Fruit fly (Drosophila melanogaster) whole organism, prepupa: ENCODE results near the gene CG33267.
A peak's percentile ranks its signal among the peaks of the same experiment; 100 is the strongest.

Source experiments
- CG10631 ChIP-seq: fragments of 200-800 bp; sonication (Bioruptor generic); optimal IDR thresholded peaks from 2 replicates; lab custom pipeline; 2016; ENCODE audit warnings: missing biosample characterization, missing genetic modification characterization
- CG10669 ChIP-seq: fragments of 200-800 bp; sonication (Bioruptor generic); optimal IDR thresholded peaks from 3 replicates; lab custom pipeline; 2018; ENCODE audit warnings: missing biosample characterization, mild to moderate bottlenecking, missing genetic modification characterization, moderate library complexity
- CG11294 ChIP-seq: fragments of 200-800 bp; sonication (Bioruptor generic); IDR thresholded peaks from 2 replicates; pipeline ENCODE4 v1.3.6; 2022; ENCODE audit warnings: missing biosample characterization, missing genetic modification characterization
- CG11762 ChIP-seq: fragments of 200-800 bp; sonication (Bioruptor generic); optimal IDR thresholded peaks from 3 replicates; lab custom pipeline; 2016; ENCODE audit warnings: missing biosample characterization, missing genetic modification characterization; ENCODE audit not compliant: insufficient read depth
- CG11902 ChIP-seq: fragments of 200-800 bp; sonication (Bioruptor generic); optimal IDR thresholded peaks from 3 replicates; lab custom pipeline; 2016; ENCODE audit warnings: missing biosample characterization, missing genetic modification characterization
- CG15336 ChIP-seq: fragments of 200-800 bp; sonication (Bioruptor generic); IDR thresholded peaks from 2 replicates; pipeline ENCODE4 v1.3.6; 2022; ENCODE audit warnings: missing biosample characterization, missing genetic modification characterization
- CG1621 ChIP-seq: fragments of 200-800 bp; sonication (Bioruptor generic); optimal IDR thresholded peaks from 3 replicates; lab custom pipeline; 2018; ENCODE audit warnings: missing biosample characterization, mild to moderate bottlenecking, missing genetic modification characterization
- CG3032 ChIP-seq: fragments of 200-800 bp; optimal IDR thresholded peaks from 2 replicates; lab custom pipeline; 2019; ENCODE audit warnings: missing biosample characterization, mild to moderate bottlenecking, missing genetic modification characterization, moderate library complexity
- CG31627 ChIP-seq: fragments of 200-800 bp; sonication (Bioruptor generic); optimal IDR thresholded peaks from 3 replicates; lab custom pipeline; 2016; ENCODE audit warnings: missing biosample characterization, missing genetic modification characterization
- CG32006 ChIP-seq: fragments of 200-800 bp; sonication (Bioruptor generic); optimal IDR thresholded peaks from 3 replicates; lab custom pipeline; 2017; ENCODE audit warnings: missing biosample characterization, mild to moderate bottlenecking, missing genetic modification characterization
- CG3919 ChIP-seq: fragments of 200-800 bp; sonication (Bioruptor generic); optimal IDR thresholded peaks from 3 replicates; lab custom pipeline; 2016; ENCODE audit warnings: missing biosample characterization, missing genetic modification characterization
- CG6163 ChIP-seq: fragments of 200-800 bp; sonication (Bioruptor generic); IDR thresholded peaks from 3 replicates; pipeline ENCODE4 v1.3.6; 2022; ENCODE audit warnings: missing biosample characterization, missing genetic modification characterization
- CG6276 ChIP-seq: fragments of 200-800 bp; sonication (Bioruptor generic); optimal IDR thresholded peaks from 2 replicates; lab custom pipeline; 2017; ENCODE audit warnings: missing biosample characterization, mild to moderate bottlenecking, missing genetic modification characterization
- CG6792 ChIP-seq: fragments of 200-800 bp; sonication (Bioruptor generic); optimal IDR thresholded peaks from 3 replicates; lab custom pipeline; 2016; ENCODE audit warnings: missing biosample characterization, missing genetic modification characterization
- CG6808 ChIP-seq: fragments of 200-800 bp; sonication (Bioruptor generic); optimal IDR thresholded peaks from 3 replicates; lab custom pipeline; 2017; ENCODE audit warnings: missing biosample characterization, missing genetic modification characterization, mild to moderate bottlenecking, moderate library complexity, missing genetic modification reagents
- CG6854 ChIP-seq: fragments of 200-800 bp; sonication (Bioruptor generic); optimal IDR thresholded peaks from 2 replicates; lab custom pipeline; 2017; ENCODE audit warnings: missing biosample characterization, mild to moderate bottlenecking, missing genetic modification characterization
- CG7368 ChIP-seq: fragments of 200-800 bp; sonication (Bioruptor generic); optimal IDR thresholded peaks from 3 replicates; lab custom pipeline; 2016; ENCODE audit warnings: missing biosample characterization, missing genetic modification characterization
- CG8119 ChIP-seq: fragments of 200-800 bp; sonication (Bioruptor generic); IDR thresholded peaks from 3 replicates; pipeline ENCODE4 v1.3.6; 2022; ENCODE audit warnings: missing biosample characterization, missing genetic modification characterization
- CG8319 ChIP-seq: fragments of 200-800 bp; sonication (Bioruptor generic); optimal IDR thresholded peaks from 3 replicates; lab custom pipeline; 2016; ENCODE audit warnings: missing biosample characterization, missing genetic modification characterization
- CG8632 ChIP-seq: fragments of 200-800 bp; sonication (Bioruptor generic); optimal IDR thresholded peaks from 3 replicates; lab custom pipeline; 2016; ENCODE audit warnings: missing biosample characterization, missing genetic modification characterization
- CG9139 ChIP-seq: fragments of 200-800 bp; sonication (Bioruptor generic); optimal IDR thresholded peaks from 3 replicates; lab custom pipeline; 2017; ENCODE audit warnings: missing biosample characterization, mild to moderate bottlenecking, missing genetic modification characterization
- Eip75B ChIP-seq: fragments of 200-800 bp; sonication (Bioruptor generic); optimal IDR thresholded peaks from 3 replicates; lab custom pipeline; 2016; ENCODE audit warnings: missing biosample characterization, missing genetic modification characterization
- Eip78C ChIP-seq: fragments of 200-800 bp; sonication (Bioruptor generic); peaks from one replicate; lab custom pipeline; 2016; ENCODE audit warnings: missing biosample characterization, missing genetic modification characterization
- Eip93F ChIP-seq: fragments of 200-800 bp; sonication (Bioruptor generic); optimal IDR thresholded peaks from 2 replicates; lab custom pipeline; 2016; ENCODE audit warnings: missing biosample characterization, mild to moderate bottlenecking, missing genetic modification characterization
- Ets96B ChIP-seq: fragments of 200-800 bp; optimal IDR thresholded peaks from 2 replicates; lab custom pipeline; 2019; ENCODE audit warnings: missing biosample characterization, mild to moderate bottlenecking, missing genetic modification characterization, moderate library complexity
- Gug ChIP-seq: fragments of 200-800 bp; sonication (Bioruptor generic); IDR thresholded peaks from 2 replicates; pipeline ENCODE4 v1.3.6; 2022; ENCODE audit warnings: missing biosample characterization, missing genetic modification characterization
- Hr38 ChIP-seq: sonication (Bioruptor generic); optimal IDR thresholded peaks from 2 replicates; lab custom pipeline; 2016; ENCODE audit warnings: missing biosample characterization, missing genetic modification characterization
- Hr4 ChIP-seq: fragments of 200-800 bp; sonication (Bioruptor generic); optimal IDR thresholded peaks from 3 replicates; lab custom pipeline; 2016; ENCODE audit warnings: missing biosample characterization, missing genetic modification characterization
- Lpt ChIP-seq: fragments of 200-800 bp; sonication (Bioruptor generic); optimal IDR thresholded peaks from 3 replicates; lab custom pipeline; 2016; ENCODE audit warnings: missing biosample characterization, missing genetic modification characterization
- Met ChIP-seq: fragments of 200-800 bp; sonication (Bioruptor generic); optimal IDR thresholded peaks from 3 replicates; lab custom pipeline; 2016; ENCODE audit warnings: missing biosample characterization, missing genetic modification characterization
- OdsH ChIP-seq: fragments of 200-800 bp; sonication (Bioruptor generic); optimal IDR thresholded peaks from 3 replicates; lab custom pipeline; 2016; ENCODE audit warnings: missing biosample characterization, missing genetic modification characterization
- Sox14 ChIP-seq: fragments of 200-800 bp; sonication (Bioruptor generic); optimal IDR thresholded peaks from 3 replicates; lab custom pipeline; 2016; ENCODE audit warnings: missing biosample characterization, missing genetic modification characterization
- cyc ChIP-seq: fragments of 200-800 bp; sonication (Bioruptor generic); optimal IDR thresholded peaks from 3 replicates; lab custom pipeline; 2016; ENCODE audit warnings: missing biosample characterization, missing genetic modification characterization
- dac ChIP-seq: fragments of 200-800 bp; sonication (Bioruptor generic); optimal IDR thresholded peaks from 2 replicates; lab custom pipeline; 2017; ENCODE audit warnings: missing biosample characterization, mild to moderate bottlenecking, missing genetic modification characterization
- esn ChIP-seq: fragments of 200-800 bp; sonication (Bioruptor generic); optimal IDR thresholded peaks from 2 replicates; lab custom pipeline; 2016; ENCODE audit warnings: missing biosample characterization, mild to moderate bottlenecking, missing genetic modification characterization, moderate library complexity
- fd59A ChIP-seq: fragments of 200-800 bp; sonication (Bioruptor generic); optimal IDR thresholded peaks from 2 replicates; lab custom pipeline; 2017; ENCODE audit warnings: missing biosample characterization, mild to moderate bottlenecking, missing genetic modification characterization, missing genetic modification reagents
- fd85E ChIP-seq: fragments of 200-800 bp; sonication (Bioruptor generic); optimal IDR thresholded peaks from 3 replicates; lab custom pipeline; 2016; ENCODE audit warnings: missing biosample characterization, missing genetic modification characterization
- fkh ChIP-seq: fragments of 200-800 bp; sonication (Bioruptor generic); optimal IDR thresholded peaks from 3 replicates; lab custom pipeline; 2017; ENCODE audit warnings: missing biosample characterization, mild to moderate bottlenecking, missing genetic modification characterization, moderate library complexity
- pdm3 ChIP-seq: fragments of 200-800 bp; sonication (Bioruptor generic); optimal IDR thresholded peaks from 3 replicates; lab custom pipeline; 2016; ENCODE audit warnings: missing biosample characterization, missing genetic modification characterization
- salr ChIP-seq, 2 experiments: fragments of 200-800 bp; sonication (Bioruptor generic); optimal IDR thresholded peaks; 3 replicates each; lab custom pipeline; 2016 to 2018; ENCODE audit warnings: missing biosample characterization in 2 of 2, missing genetic modification characterization in 2 of 2, mild to moderate bottlenecking in 1 of 2
- spab ChIP-seq: fragments of 200-800 bp; sonication (Bioruptor generic); optimal IDR thresholded peaks from 2 replicates; lab custom pipeline; 2017; ENCODE audit warnings: missing biosample characterization, mild to moderate bottlenecking, missing genetic modification characterization, missing genetic modification reagents
- svp ChIP-seq: fragments of 200-800 bp; sonication (Bioruptor generic); peaks from one replicate; lab custom pipeline; 2016; ENCODE audit warnings: missing biosample characterization, missing genetic modification characterization
- topi ChIP-seq: fragments of 200-800 bp; sonication (Bioruptor generic); optimal IDR thresholded peaks from 3 replicates; lab custom pipeline; 2016; ENCODE audit warnings: missing biosample characterization, missing genetic modification characterization
- vri ChIP-seq: fragments of 200-800 bp; sonication (Bioruptor generic); optimal IDR thresholded peaks from 3 replicates; lab custom pipeline; 2016; ENCODE audit warnings: missing biosample characterization, mild to moderate bottlenecking, missing genetic modification characterization

CG33267 gene

dm6 chr3L:11530370-11530769 lies 33.9 kb upstream of the CG33267 start:
- TF ChIP-seq CG6854 (no peak), fkh (peak; percentile 61)

dm6 chr3L:11531300-11531699 lies 33.0 kb upstream of the CG33267 start:
- TF ChIP-seq CG6792 (no peak), vri (GFP tag; lab: Kevin White, UChicago) (no peak), CG9139 (GFP tag; lab: Kevin White, UChicago) (no peak), dac (no peak), OdsH (GFP tag; lab: Kevin White, UChicago) (no peak), esn (GFP tag; lab: Kevin White, UChicago) (no peak), CG8119 (no peak), CG3032 (tag; lab: Kevin White, UChicago) (no peak), svp (no peak), Hr38 (no peak), salr (GFP tag; optimal IDR thresholded peaks at IDR 0.05; lab: Kevin White, UChicago) (no peak), CG6163 (GFP tag; lab: Robert Waterston, UW) (no peak), CG6276 (GFP tag; lab: Kevin White, UChicago) (no peak), Eip93F (GFP tag; lab: Kevin White, UChicago) (peak; percentile 20), Sox14 (GFP tag; lab: Kevin White, UChicago) (peak; percentile 17), CG11294 (GFP tag; lab: Robert Waterston, UW) (no peak), CG11902 (GFP tag; lab: Kevin White, UChicago) (no peak), Eip78C (peak; percentile 57), CG10669 (GFP tag; lab: Kevin White, UChicago) (no peak), Lpt (GFP tag; lab: Kevin White, UChicago) (no peak), CG32006 (no peak), CG10631 (GFP tag; lab: Kevin White, UChicago) (no peak), fkh (peak; percentile 19), CG31627 (GFP tag; lab: Kevin White, UChicago) (no peak), CG11762 (GFP tag; lab: Kevin White, UChicago) (no peak)

dm6 chr3L:11531994-11532732 lies 32.1 kb upstream of the CG33267 start:
- no peak for TF ChIP-seq Met (GFP tag; lab: Kevin White, UChicago)
- peak; percentile 15; the same call in 1 of the 2 replicates for TF ChIP-seq CG15336
- TF ChIP-seq fd85E, result no peak
- TF ChIP-seq pdm3, result no peak
- no peak for TF ChIP-seq CG8319
- TF ChIP-seq CG6276 (GFP tag; lab: Kevin White, UChicago), result peak; percentile 28
- TF ChIP-seq OdsH (GFP tag; lab: Kevin White, UChicago), result no peak
- peak; percentile 56 for TF ChIP-seq Eip78C
- TF ChIP-seq Sox14 (GFP tag; lab: Kevin White, UChicago), result no peak
- TF ChIP-seq CG3032 (tag; lab: Kevin White, UChicago), result peak; percentile 7
- peak; percentile 46 for TF ChIP-seq CG32006

dm6 chr3L:11533704-11534319 lies 30.5 kb upstream of the CG33267 start:
- TF ChIP-seq spab (GFP tag; lab: Kevin White, UChicago), result no peak
- TF ChIP-seq CG7368, result no peak
- peak; percentile 65 for TF ChIP-seq topi (GFP tag; lab: Kevin White, UChicago)
- TF ChIP-seq CG15336, result peak; percentile 35; the same call in 1 of the 2 replicates
- no peak for TF ChIP-seq CG6854
- TF ChIP-seq CG6808 (GFP tag; lab: Kevin White, UChicago), result no peak
- TF ChIP-seq fkh, result no peak
- peak; percentile 54 for TF ChIP-seq CG8632 (GFP tag; lab: Kevin White, UChicago)
- TF ChIP-seq fd59A, result no peak
- peak; percentile 73 for TF ChIP-seq esn (GFP tag; lab: Kevin White, UChicago)
- TF ChIP-seq Hr4 (GFP tag; lab: Kevin White, UChicago), result peak; percentile 56
- peak; percentile 25 for TF ChIP-seq cyc (GFP tag; lab: Kevin White, UChicago)
- no peak for TF ChIP-seq CG1621 (tag; lab: Kevin White, UChicago)
- peak; percentile 69 for TF ChIP-seq pdm3
- no peak for TF ChIP-seq Eip93F (GFP tag; lab: Kevin White, UChicago)
- no peak for TF ChIP-seq Ets96B (tag; lab: Kevin White, UChicago)
- peak; percentile 43 for TF ChIP-seq Eip75B (GFP tag; lab: Kevin White, UChicago)
- TF ChIP-seq Sox14 (GFP tag; lab: Kevin White, UChicago), result peak; percentile 47
- TF ChIP-seq salr (GFP tag; optimal IDR thresholded peaks at IDR 0.05; lab: Kevin White, UChicago), result peak in 1 of 2 experiments; percentile 13
- peak; percentile 22 for TF ChIP-seq CG3919
- no peak for TF ChIP-seq Gug (GFP tag; lab: Robert Waterston, UW)
- TF ChIP-seq CG6276 (GFP tag; lab: Kevin White, UChicago), result no peak
